Fruit fly (Drosophila melanogaster): ENCODE results near the gene vn.

Gene vn

DNA sequence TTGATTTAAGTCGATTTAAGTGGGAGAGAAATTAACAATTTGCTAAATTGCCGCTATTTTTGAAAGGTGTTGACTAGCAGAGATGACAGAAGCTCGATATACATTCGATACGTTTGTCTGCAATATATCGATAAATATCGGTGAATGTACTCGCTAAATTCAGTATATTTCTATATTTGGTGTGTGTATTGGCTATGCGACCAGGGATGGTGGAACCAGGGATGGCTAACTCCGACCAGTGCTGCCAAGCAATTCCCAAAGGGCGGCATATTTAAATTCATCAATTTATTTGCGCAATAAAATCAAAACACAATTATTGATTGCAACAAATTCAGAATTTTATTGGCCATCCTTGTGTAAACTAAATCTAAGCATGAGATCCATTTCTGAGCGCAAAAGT is 32.4 kb downstream of the vn start, which contains the start of gene mad2 (continued):
- TF ChIP-seq CG8281 (tag; optimal IDR thresholded peaks at IDR 0.05) (no peak), ind (GFP tag; optimal IDR thresholded peaks at IDR 0.05) (no peak), CG11695 (GFP tag; IDR thresholded peaks at IDR 0.05) (no peak), CG32532 (GFP tag; IDR thresholded peaks at IDR 0.05) (no peak; the same call in 1 of the 2 replicates), CG31388 (GFP tag; optimal IDR thresholded peaks at IDR 0.05) (no peak), CG13424 (tag; optimal IDR thresholded peaks at IDR 0.05) (peak; percentile 35), ems (GFP tag; optimal IDR thresholded peaks at IDR 0.05) (no peak), pita (GFP tag; optimal IDR thresholded peaks at IDR 0.05) (peak; percentile 94), al (GFP tag; IDR thresholded peaks at IDR 0.05) (no peak), tgo (GFP tag; IDR thresholded peaks at IDR 0.05) (no peak), ttk (GFP tag; IDR thresholded peaks at IDR 0.05) (no peak), Dek (tag; optimal IDR thresholded peaks at IDR 0.05) (peak; percentile 39), amos (GFP tag; IDR thresholded peaks at IDR 0.05; ENCODE audit: partially characterized antibody) (peak; percentile 75), Doc3 (GFP tag; IDR thresholded peaks at IDR 0.05; ENCODE audit: partially characterized antibody) (no peak; the same call in 1 of the 3 replicates), HmgD (GFP tag; optimal IDR thresholded peaks at IDR 0.05) (peak; percentile 81), CG13296 (GFP tag; optimal IDR thresholded peaks at IDR 0.05) (no peak), hb (GFP tag; IDR thresholded peaks at IDR 0.05; ENCODE audit: partially characterized antibody) (peak; percentile 61; the same call in 2 of the 3 replicates), psq (GFP tag; optimal IDR thresholded peaks at IDR 0.05) (no peak), da (GFP tag; optimal IDR thresholded peaks at IDR 0.05) (no peak), dan (GFP tag; IDR thresholded peaks at IDR 0.05) (no peak), slou (GFP tag; optimal IDR thresholded peaks at IDR 0.05) (no peak), Meics (GFP tag; optimal IDR thresholded peaks at IDR 0.05) (no peak), gsb-n (tag; optimal IDR thresholded peaks at IDR 0.05) (no peak), Dbx (GFP tag; IDR thresholded peaks at IDR 0.05) (peak; percentile 45; the same call in 1 of the 3 replicates), Myb (GFP tag; optimal IDR thresholded peaks at IDR 0.05) (peak; percentile 82), CG6654 (GFP tag; optimal IDR thresholded peaks at IDR 0.05) (no peak), toy (GFP tag; IDR thresholded peaks at IDR 0.05) (no peak), Dll (GFP tag; IDR thresholded peaks at IDR 0.05; ENCODE audit: partially characterized antibody) (peak; percentile 70), HLH4C (GFP tag; IDR thresholded peaks at IDR 0.05; ENCODE audit: partially characterized antibody) (peak; percentile 65), CG6683 (GFP tag; optimal IDR thresholded peaks at IDR 0.05) (no peak), zfh1 (GFP tag; IDR thresholded peaks at IDR 0.05) (0 out of 3 replicates have a peak, but pooled peaks have one; percentile 21), Bgb (GFP tag; IDR thresholded peaks at IDR 0.05; ENCODE audit: partially characterized antibody) (peak; percentile 71), repo (GFP tag; optimal IDR thresholded peaks at IDR 0.05) (no peak), CG10321 (GFP tag; IDR thresholded peaks at IDR 0.05) (no peak), D19B (GFP tag; optimal IDR thresholded peaks at IDR 0.05) (no peak), CG13287 (GFP tag; IDR thresholded peaks at IDR 0.05; ENCODE audit: partially characterized antibody) (peak; percentile 81), lbe (GFP tag; optimal IDR thresholded peaks at IDR 0.05) (no peak), CG16813 (GFP tag; IDR thresholded peaks at IDR 0.05; ENCODE audit: partially characterized antibody) (peak; percentile 78), h (optimal IDR thresholded peaks at IDR 0.05) (no peak), slbo (GFP tag; IDR thresholded peaks at IDR 0.05) (no peak), Bteb2 (GFP tag; optimal IDR thresholded peaks at IDR 0.05) (no peak), Hmr (GFP tag; optimal IDR thresholded peaks at IDR 0.05) (peak; percentile 75), CG2120 (GFP tag; optimal IDR thresholded peaks at IDR 0.05) (peak; percentile 39), Dad (GFP tag; optimal IDR thresholded peaks at IDR 0.05) (no peak), ATbp (GFP tag; optimal IDR thresholded peaks at IDR 0.05) (no peak), az2 (GFP tag; optimal IDR thresholded peaks at IDR 0.05) (no peak), Mrtf (GFP tag; IDR thresholded peaks at IDR 0.05) (no peak), CG34422 (GFP tag; IDR thresholded peaks at IDR 0.05) (0 out of 3 replicates have a peak, but pooled peaks have one; percentile 40), CG4424 (GFP tag; optimal IDR thresholded peaks at IDR 0.05) (no peak), en (GFP tag; optimal IDR thresholded peaks at IDR 0.05) (no peak), pb (GFP tag; optimal IDR thresholded peaks at IDR 0.05) (no peak), Dref (GFP tag; IDR thresholded peaks at IDR 0.05) (peak; percentile 96)

All from whole organism, embryonic.